Worm (Caenorhabditis elegans) whole organism, midembryonic: Measurements from ENCODE around the gene prdh-1.

Experiments
- T22C8.4 ChIP-seq: fragments of 200-800 bp; sonication (Bioruptor generic); IDR thresholded peaks from 2 replicates; pipeline ENCODE4 v1.3.6; 2022; ENCODE audit warnings: missing genetic modification characterization, missing compliant biosample characterization
- cog-1 ChIP-seq: sonication (generic microtip); optimal IDR thresholded peaks from 2 replicates; lab custom pipeline; 2016; ENCODE audit warnings: missing genetic modification characterization, missing compliant biosample characterization
- flt-1 ChIP-seq: fragments of 200-800 bp; sonication (Bioruptor generic); IDR thresholded peaks from 2 replicates; pipeline ENCODE4 v1.3.6; 2022; ENCODE audit warnings: missing genetic modification characterization, missing compliant biosample characterization
- klf-2 ChIP-seq: fragments of 200-800 bp; sonication (Bioruptor generic); conservative IDR thresholded peaks from 2 replicates; pipeline ENCODE4 v1.3.6; 2022; ENCODE audit warnings: missing genetic modification reagents, missing genetic modification characterization, missing compliant biosample characterization
- med-1 ChIP-seq: sonication (generic microtip); optimal IDR thresholded peaks from 2 replicates; lab custom pipeline; 2017; ENCODE audit warnings: missing genetic modification characterization, mild to moderate bottlenecking, missing compliant biosample characterization, antibody characterized with exemption, missing genetic modification reagents; ENCODE audit not compliant: insufficient read depth
- ref-1 ChIP-seq: fragments of 200-800 bp; sonication (Bioruptor generic); conservative IDR thresholded peaks from 2 replicates; pipeline ENCODE4 v1.3.6; 2022; ENCODE audit warnings: missing genetic modification reagents, missing genetic modification characterization, missing compliant biosample characterization
- tab-1 ChIP-seq: fragments of 200-800 bp; sonication (Bioruptor generic); IDR thresholded peaks from 2 replicates; pipeline ENCODE4 v1.3.6; 2022; ENCODE audit warnings: missing genetic modification characterization, missing compliant biosample characterization
- ztf-23 ChIP-seq: fragments of 200-800 bp; sonication (Bioruptor generic); IDR thresholded peaks from 2 replicates; pipeline ENCODE4 v1.3.6; 2022; ENCODE audit warnings: missing genetic modification reagents, missing genetic modification characterization, missing compliant biosample characterization
- ztf-29 ChIP-seq: fragments of 200-800 bp; sonication (Bioruptor generic); IDR thresholded peaks from 2 replicates; pipeline ENCODE4 v1.3.6; 2022; ENCODE audit warnings: missing genetic modification reagents, missing genetic modification characterization, missing compliant biosample characterization

prdh-1 gene

ce11 chrIV:13884435-13884834 is 8.0 kb upstream of the prdh-1 start:
- TF ChIP-seq klf-2 (GFP tag; lab: Robert Waterston, UW): peak; percentile 35; the same call in 1 of the 2 replicates

ce11 chrIV:13883922-13884321 is 7.5 kb upstream of the prdh-1 start:
- no peak for TF ChIP-seq klf-2 (GFP tag; lab: Robert Waterston, UW)
- no peak for TF ChIP-seq T22C8.4
- TF ChIP-seq cog-1 (tag; lab: Kevin White, UChicago): no peak
- no peak for TF ChIP-seq ztf-29 (GFP tag; lab: Robert Waterston, UW)
- no peak for TF ChIP-seq ztf-23 (GFP tag; lab: Robert Waterston, UW)
- no peak for TF ChIP-seq flt-1
- TF ChIP-seq med-1 (GFP tag; lab: Kevin White, UChicago): no peak
- TF ChIP-seq ref-1 (GFP tag; lab: Robert Waterston, UW): no peak
- TF ChIP-seq tab-1: no peak

ce11 chrIV:13882573-13882972 is 6.2 kb upstream of the prdh-1 start, which contains the start of gene thoc-7:
TSS of gene thoc-7 (plus strand) at chrIV:13882734.
- TF ChIP-seq ztf-23 (GFP tag; lab: Robert Waterston, UW) (no peak), flt-1 (no peak), ref-1 (GFP tag; lab: Robert Waterston, UW) (no peak), med-1 (GFP tag; lab: Kevin White, UChicago) (no peak), tab-1 (no peak), klf-2 (GFP tag; lab: Robert Waterston, UW) (no peak), cog-1 (tag; lab: Kevin White, UChicago) (no peak), T22C8.4 (no peak), ztf-29 (GFP tag; lab: Robert Waterston, UW) (no peak)

ce11 chrIV:13881754-13882275 is 5.4 kb upstream of the prdh-1 start, which contains the start of gene rpl-29:
TSS of gene rpl-29 (plus strand) at chrIV:13882225.
- TF ChIP-seq tab-1: no peak
- no peak for TF ChIP-seq med-1 (GFP tag; lab: Kevin White, UChicago)
- peak; percentile 68 for TF ChIP-seq T22C8.4
- 0 out of 2 replicates have a peak, but pooled peaks have one; percentile 19 for TF ChIP-seq klf-2 (GFP tag; lab: Robert Waterston, UW)
- no peak for TF ChIP-seq ztf-23 (GFP tag; lab: Robert Waterston, UW)
- no peak for TF ChIP-seq ztf-29 (GFP tag; lab: Robert Waterston, UW)
- no peak for TF ChIP-seq ref-1 (GFP tag; lab: Robert Waterston, UW)
- peak; percentile 50 for TF ChIP-seq cog-1 (tag; lab: Kevin White, UChicago)
- TF ChIP-seq flt-1: 0 out of 2 replicates have a peak, but pooled peaks have one; percentile 44

DNA sequence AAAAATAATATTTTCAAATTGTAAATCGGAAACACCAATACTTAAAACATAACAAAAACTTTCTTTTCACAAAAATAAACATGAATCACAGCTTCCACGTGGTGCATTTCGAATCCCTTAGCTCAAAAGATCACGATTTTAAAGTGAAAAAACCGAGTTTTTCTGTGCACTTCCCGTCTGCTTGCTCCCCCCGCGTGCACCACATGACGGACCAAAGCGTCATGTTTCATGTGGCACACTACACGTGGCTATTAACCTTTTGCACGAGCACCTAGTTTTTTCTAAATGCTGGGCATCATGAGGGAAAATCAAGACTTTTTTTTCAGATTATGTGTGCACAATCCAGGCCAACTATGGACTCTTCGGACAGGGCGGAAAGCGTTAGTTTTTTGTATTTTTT is 4.4 kb upstream of the prdh-1 start:
- TF ChIP-seq T22C8.4 (no peak), med-1 (GFP tag; lab: Kevin White, UChicago) (no peak), klf-2 (GFP tag; lab: Robert Waterston, UW) (no peak), ztf-23 (GFP tag; lab: Robert Waterston, UW) (no peak), ztf-29 (GFP tag; lab: Robert Waterston, UW) (no peak), cog-1 (tag; lab: Kevin White, UChicago) (no peak), flt-1 (no peak), tab-1 (no peak), ref-1 (GFP tag; lab: Robert Waterston, UW) (no peak)

- TF ChIP-seq klf-2 (GFP tag; lab: Robert Waterston, UW): no peak
- no peak for TF ChIP-seq ztf-29 (GFP tag; lab: Robert Waterston, UW)
- TF ChIP-seq ref-1 (GFP tag; lab: Robert Waterston, UW): no peak
- TF ChIP-seq T22C8.4: no peak
- TF ChIP-seq med-1 (GFP tag; lab: Kevin White, UChicago): no peak
- no peak for TF ChIP-seq flt-1
- TF ChIP-seq cog-1 (tag; lab: Kevin White, UChicago): no peak
- no peak for TF ChIP-seq ztf-23 (GFP tag; lab: Robert Waterston, UW)
- TF ChIP-seq tab-1: no peak
Observed at ce11 chrIV:13880370-13880769, 4.0 kb upstream of the prdh-1 start.

- TF ChIP-seq ztf-29 (GFP tag; lab: Robert Waterston, UW): no peak
- no peak for TF ChIP-seq flt-1
- no peak for TF ChIP-seq T22C8.4
- no peak for TF ChIP-seq cog-1 (tag; lab: Kevin White, UChicago)
- no peak for TF ChIP-seq med-1 (GFP tag; lab: Kevin White, UChicago)
- no peak for TF ChIP-seq ztf-23 (GFP tag; lab: Robert Waterston, UW)
- TF ChIP-seq tab-1: no peak
- no peak for TF ChIP-seq ref-1 (GFP tag; lab: Robert Waterston, UW)
- no peak for TF ChIP-seq klf-2 (GFP tag; lab: Robert Waterston, UW)
Observed at ce11 chrIV:13879851-13880250, 3.4 kb upstream of the prdh-1 start, which contains the start of gene B0513.4. TSS of gene B0513.4 (plus strand) at chrIV:13880151.

DNA sequence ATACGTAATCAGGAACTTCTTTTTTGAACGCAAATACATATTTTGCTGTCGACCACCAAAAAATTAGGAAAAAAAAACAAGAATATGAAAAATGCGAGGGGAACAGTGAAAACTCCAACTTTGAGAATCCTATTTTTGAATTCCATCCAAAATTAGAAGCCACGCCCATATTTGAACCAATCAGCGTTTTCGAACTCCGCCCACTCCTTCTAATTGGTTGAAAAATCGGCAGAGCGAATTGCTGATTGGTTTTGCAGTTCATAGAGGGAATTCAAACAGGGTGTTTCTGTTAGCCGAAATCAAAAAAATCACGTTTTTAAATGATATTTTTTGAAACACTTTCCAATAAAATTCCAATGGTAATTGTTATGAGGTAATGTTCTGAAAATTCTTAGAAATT is 2.3 kb upstream of the prdh-1 start:
- TF ChIP-seq ref-1 (GFP tag; lab: Robert Waterston, UW) (no peak), T22C8.4 (no peak), cog-1 (tag; lab: Kevin White, UChicago) (no peak), klf-2 (GFP tag; lab: Robert Waterston, UW) (no peak), flt-1 (no peak), ztf-29 (GFP tag; lab: Robert Waterston, UW) (no peak), tab-1 (no peak), med-1 (GFP tag; lab: Kevin White, UChicago) (no peak), ztf-23 (GFP tag; lab: Robert Waterston, UW) (no peak)

ce11 chrIV:13878123-13878522 is 1.7 kb upstream of the prdh-1 start:
- TF ChIP-seq med-1 (GFP tag; lab: Kevin White, UChicago) (no peak), flt-1 (no peak), cog-1 (tag; lab: Kevin White, UChicago) (no peak), T22C8.4 (no peak), ztf-23 (GFP tag; lab: Robert Waterston, UW) (no peak), ztf-29 (GFP tag; lab: Robert Waterston, UW) (no peak), ref-1 (GFP tag; lab: Robert Waterston, UW) (no peak), tab-1 (no peak), klf-2 (GFP tag; lab: Robert Waterston, UW) (no peak)
